Worm (Caenorhabditis elegans): ENCODE data around the gene sptl-1.

sptl-1 gene

DNA sequence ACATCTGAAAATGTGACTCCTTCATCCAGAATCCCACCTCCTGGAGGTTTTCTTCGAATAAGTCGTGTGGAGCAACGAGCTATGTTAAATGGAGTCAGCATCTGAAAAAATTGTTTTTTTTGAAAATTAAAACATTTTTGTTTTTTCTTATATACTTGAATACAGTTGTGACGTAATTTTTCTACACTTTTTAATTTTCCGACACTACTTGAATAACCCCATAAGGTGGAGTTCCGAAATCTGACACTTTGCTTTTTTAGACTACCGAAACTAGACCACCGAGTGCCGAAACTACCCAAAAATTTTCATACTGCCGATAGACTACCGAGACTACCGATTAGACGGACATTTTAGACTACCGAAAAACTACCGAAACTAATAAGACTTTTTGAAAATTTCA lies 40.0 kb downstream of the sptl-1 start, which contains the start of gene mcat-1:
mcat-1 (minus strand) TSS at position 101 of the 400 bp plus-strand sequence.
- TF ChIP-seq unc-62 (GFP tag; optimal IDR thresholded peaks at IDR 0.05 in 1 of 2) (peak in 1 of 2 experiments; percentile 49), unc-62 (tag; optimal IDR thresholded peaks at IDR 0.05) (no peak), mdt-29 (GFP tag; IDR thresholded peaks at IDR 0.05) (no peak)

DNA sequence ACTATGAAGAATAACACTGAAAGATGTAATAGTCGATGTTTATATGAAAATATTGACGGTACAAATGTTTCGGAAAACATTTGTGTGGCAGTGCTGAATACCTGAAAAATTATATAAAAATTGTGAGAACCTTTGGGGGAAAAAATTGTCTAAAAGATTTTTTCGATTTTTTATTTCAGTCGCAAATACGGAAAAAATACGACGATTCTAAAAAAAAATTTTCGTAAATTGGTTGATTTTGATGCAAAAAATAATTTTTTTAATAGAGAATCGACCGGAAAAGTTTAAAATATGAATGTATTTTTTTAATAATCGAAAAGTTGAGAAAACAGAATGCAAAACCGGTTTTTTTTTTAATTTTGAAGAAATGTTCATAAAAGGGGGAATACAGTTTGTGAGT lies 43.7 kb downstream of the sptl-1 start, which contains the start of gene C50D2.7:
C50D2.7 (minus strand) TSS at position 101 of the 400 bp plus-strand sequence.
- TF ChIP-seq nhr-102 (tag; optimal IDR thresholded peaks at IDR 0.05) (no peak), lir-3 (tag; optimal IDR thresholded peaks at IDR 0.05) (no peak), nhr-77 (tag; optimal IDR thresholded peaks at IDR 0.05) (no peak), pqm-1 (tag; optimal IDR thresholded peaks at IDR 0.05) (no peak), zag-1 (tag; optimal IDR thresholded peaks at IDR 0.05) (no peak), nhr-10 (tag; optimal IDR thresholded peaks at IDR 0.05) (no peak), zip-11 (GFP tag; IDR thresholded peaks at IDR 0.05) (no peak), D1046.2 (GFP tag; IDR thresholded peaks at IDR 0.05) (no peak), Y5F2A.4 (GFP tag; optimal IDR thresholded peaks at IDR 0.05) (no peak), lim-7 (GFP tag; IDR thresholded peaks at IDR 0.05) (no peak), zfp-2 (tag; optimal IDR thresholded peaks at IDR 0.05) (no peak), mes-2 (tag; optimal IDR thresholded peaks at IDR 0.05; ENCODE audit: poor library complexity, severe bottlenecking) (no peak), saeg-2 (GFP tag; IDR thresholded peaks at IDR 0.05) (no peak), sdz-12 (GFP tag; optimal IDR thresholded peaks at IDR 0.05) (no peak), Y105C5A.15 (GFP tag; IDR thresholded peaks at IDR 0.05) (no peak), duxl-1 (tag; optimal IDR thresholded peaks at IDR 0.05; ENCODE audit: poor library complexity) (no peak), aly-2 (tag; optimal IDR thresholded peaks at IDR 0.05) (no peak), mdl-1 (tag; optimal IDR thresholded peaks at IDR 0.05) (no peak), gei-8 (GFP tag; optimal IDR thresholded peaks at IDR 0.05) (no peak), mxl-2 (GFP tag; conservative IDR thresholded peaks at IDR 0.05) (no peak)

DNA sequence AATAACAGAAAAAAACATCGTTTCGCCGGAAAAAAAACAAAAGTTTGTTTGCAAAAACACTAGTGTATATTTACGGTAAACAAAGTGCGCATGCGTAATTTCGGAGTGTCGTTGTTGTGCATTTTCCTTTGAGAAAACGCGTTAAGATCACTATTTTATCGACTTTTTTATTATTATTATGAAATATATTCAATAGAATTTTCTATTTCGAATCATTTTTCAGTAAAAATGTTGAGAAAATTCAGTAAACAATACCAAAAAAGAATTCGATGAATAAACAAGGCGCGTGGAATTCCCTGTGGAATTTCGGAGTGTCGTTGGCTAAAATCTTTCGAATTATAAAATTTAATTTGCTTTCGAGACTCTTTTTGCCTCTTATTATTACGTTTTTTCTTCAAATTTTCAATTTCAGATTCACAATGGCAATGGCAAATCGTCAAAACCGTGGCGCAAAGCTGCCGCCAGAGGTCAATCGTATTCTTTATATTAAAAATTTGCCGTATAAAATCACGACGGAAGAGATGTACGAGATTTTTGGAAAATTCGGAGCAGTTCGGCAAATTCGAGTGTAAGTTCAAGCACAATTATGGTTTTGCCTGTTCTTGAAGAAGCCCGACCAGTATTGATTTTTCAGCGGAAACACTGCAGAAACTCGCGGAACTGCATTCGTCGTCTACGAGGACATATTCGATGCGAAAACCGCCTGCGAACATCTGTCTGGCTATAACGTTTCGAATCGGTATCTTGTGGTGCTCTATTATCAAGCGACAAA lies 46.7 kb downstream of the sptl-1 start, which contains the start of the genes luc-7L3 and sftb-6:
luc-7L3 (minus strand) TSS at position 36 of the 772 bp plus-strand sequence.
sftb-6 (plus strand) TSS at position 413 of the 772 bp plus-strand sequence.
- TF ChIP-seq zag-1 (tag; optimal IDR thresholded peaks at IDR 0.05) (no peak), hlh-30 (tag; optimal IDR thresholded peaks at IDR 0.05; ENCODE audit: insufficient read depth) (peak; percentile 21), Y48G9A.11 (GFP tag; IDR thresholded peaks at IDR 0.05) (peak; percentile 97), ctbp-1 (GFP tag; IDR thresholded peaks at IDR 0.05) (0 out of 2 replicates have a peak, but pooled peaks have one; percentile 19), madf-5 (GFP tag; IDR thresholded peaks at IDR 0.05) (no peak), mep-1 (tag; optimal IDR thresholded peaks at IDR 0.05) (peak; percentile 56), spr-3 (GFP tag; optimal IDR thresholded peaks at IDR 0.05) (no peak), zip-11 (GFP tag; IDR thresholded peaks at IDR 0.05) (no peak), ztf-7 (tag; optimal IDR thresholded peaks at IDR 0.05) (no peak), lsy-2 (tag; optimal IDR thresholded peaks at IDR 0.05) (peak in 1 of 2 experiments; percentile 72), fkh-10 (GFP tag; optimal IDR thresholded peaks at IDR 0.05) (peak; percentile 25), hlh-11 (tag; optimal IDR thresholded peaks at IDR 0.05) (no peak), saeg-2 (GFP tag; IDR thresholded peaks at IDR 0.05) (no peak), lin-39 (tag; optimal IDR thresholded peaks at IDR 0.05) (no peak), R02D3.7 (tag; optimal IDR thresholded peaks at IDR 0.05) (peak; percentile 83), dpl-1 (GFP tag; optimal IDR thresholded peaks at IDR 0.05) (peak; percentile 64), lin-13 (GFP tag; optimal IDR thresholded peaks at IDR 0.05) (no peak), rbr-2 (tag; optimal IDR thresholded peaks at IDR 0.05) (peak; percentile 48), tra-1 (GFP tag; IDR thresholded peaks at IDR 0.05) (no peak), hif-1 (tag; optimal IDR thresholded peaks at IDR 0.05) (peak in 1 of 2 experiments; percentile 7), T20F7.1 (GFP tag; optimal IDR thresholded peaks at IDR 0.05) (peak; percentile 100), ama-1 (optimal IDR thresholded peaks at IDR 0.05) (no peak), daf-8 (GFP tag; IDR thresholded peaks at IDR 0.05) (no peak), hmg-1.1 (GFP tag; IDR thresholded peaks at IDR 0.05) (peak; percentile 29; the same call in 1 of the 2 replicates), lin-29 (GFP tag; IDR thresholded peaks at IDR 0.05) (no peak), dve-1 (tag; optimal IDR thresholded peaks at IDR 0.05; ENCODE audit: insufficient read depth) (peak; percentile 37), daf-16 (GFP tag; optimal IDR thresholded peaks at IDR 0.05) (no peak), daf-16 (tag; optimal IDR thresholded peaks at IDR 0.05) (peak; percentile 72)

Data from whole organism, L4 larva.